Fruit fly (Drosophila melanogaster) whole organism, embryonic: ENCODE data around the gene Vps29.
A peak's percentile ranks its signal among the peaks of the same experiment; 100 is the strongest.

ENCODE experiments used
- Abd-B ChIP-seq: fragments of 200-800 bp; sonication (Bioruptor generic); optimal IDR thresholded peaks from 2 replicates; lab custom pipeline; 2018; ENCODE audit warnings: missing biosample characterization, mild to moderate bottlenecking, missing genetic modification characterization, moderate library complexity
- CG10565 ChIP-seq: fragments of 200-800 bp; sonication (Bioruptor generic); optimal IDR thresholded peaks from 3 replicates; lab custom pipeline; 2016; ENCODE audit warnings: missing biosample characterization, mild to moderate bottlenecking, missing genetic modification characterization
- CG11695 ChIP-seq: fragments of 200-800 bp; sonication (Bioruptor generic); IDR thresholded peaks from 3 replicates; pipeline ENCODE4 v1.3.6; 2022; ENCODE audit warnings: missing biosample characterization, missing genetic modification characterization
- CG12104 ChIP-seq: fragments of 200-800 bp; sonication (Bioruptor generic); optimal IDR thresholded peaks from 3 replicates; lab custom pipeline; 2016; ENCODE audit warnings: missing biosample characterization, missing genetic modification characterization
- CG12219 ChIP-seq: fragments of 200-800 bp; sonication (Bioruptor generic); optimal IDR thresholded peaks from 3 replicates; lab custom pipeline; 2018; ENCODE audit warnings: missing biosample characterization, mild to moderate bottlenecking, missing genetic modification characterization
- CG12299 ChIP-seq: fragments of 200-800 bp; sonication (Bioruptor generic); optimal IDR thresholded peaks from 2 replicates; lab custom pipeline; 2018; ENCODE audit warnings: missing biosample characterization, mild to moderate bottlenecking, missing genetic modification characterization
- CG1233 ChIP-seq: fragments of 200-800 bp; sonication (Bioruptor generic); optimal IDR thresholded peaks from 4 replicates; lab custom pipeline; 2018; ENCODE audit warnings: missing biosample characterization, mild to moderate bottlenecking, missing genetic modification characterization
- CG1529 ChIP-seq: fragments of 200-800 bp; sonication (Bioruptor generic); optimal IDR thresholded peaks from 3 replicates; lab custom pipeline; 2018; ENCODE audit warnings: missing biosample characterization, missing genetic modification characterization
- CG17186 ChIP-seq: fragments of 200-800 bp; sonication (Bioruptor generic); optimal IDR thresholded peaks from 3 replicates; lab custom pipeline; 2017; ENCODE audit warnings: missing biosample characterization, missing genetic modification reagents, missing genetic modification characterization
- CG1792 ChIP-seq: fragments of 200-800 bp; sonication (Bioruptor generic); optimal IDR thresholded peaks from 2 replicates; lab custom pipeline; 2016; ENCODE audit warnings: missing biosample characterization, missing genetic modification characterization
- CG31224 ChIP-seq: fragments of 200-800 bp; sonication (Bioruptor generic); IDR thresholded peaks from 2 replicates; pipeline ENCODE4 v1.3.6; 2022; ENCODE audit warnings: missing biosample characterization, missing genetic modification characterization
- CG32532 ChIP-seq: fragments of 200-800 bp; sonication (Bioruptor generic); IDR thresholded peaks from 2 replicates; pipeline ENCODE4 v1.3.6; 2022; ENCODE audit warnings: missing biosample characterization, missing genetic modification characterization
- CG33557 ChIP-seq: fragments of 200-800 bp; sonication (Bioruptor generic); optimal IDR thresholded peaks from 2 replicates; lab custom pipeline; 2019; ENCODE audit warnings: missing biosample characterization, mild to moderate bottlenecking, missing genetic modification characterization, moderate library complexity
- CG43689 ChIP-seq: fragments of 200-800 bp; sonication (Bioruptor generic); IDR thresholded peaks from 2 replicates; pipeline ENCODE4 v1.3.6; 2022; ENCODE audit warnings: missing biosample characterization, missing genetic modification characterization
- CG6254 ChIP-seq: fragments of 200-800 bp; sonication (Bioruptor generic); optimal IDR thresholded peaks from 3 replicates; lab custom pipeline; 2017; ENCODE audit warnings: mild to moderate bottlenecking, missing biosample characterization, missing genetic modification reagents, missing genetic modification characterization
- CG6654 ChIP-seq: fragments of 200-800 bp; sonication (Bioruptor generic); optimal IDR thresholded peaks from 2 replicates; lab custom pipeline; 2017; ENCODE audit warnings: missing biosample characterization, mild to moderate bottlenecking, missing genetic modification characterization
- CG7372 ChIP-seq: fragments of 200-800 bp; sonication (Bioruptor generic); IDR thresholded peaks from 2 replicates; pipeline ENCODE4 v1.3.6; 2022; ENCODE audit warnings: missing biosample characterization, missing genetic modification characterization
- CG8478 ChIP-seq: fragments of >200 bp; optimal IDR thresholded peaks from 2 replicates; lab custom pipeline; 2018
- CG9817 ChIP-seq: fragments of 200-800 bp; sonication (Bioruptor generic); optimal IDR thresholded peaks from 2 replicates; lab custom pipeline; 2018; ENCODE audit warnings: missing biosample characterization, mild to moderate bottlenecking, missing genetic modification characterization, moderate library complexity
- CTCF ChIP-seq: fragments of 200-800 bp; sonication (Bioruptor generic); optimal IDR thresholded peaks from 2 replicates; lab custom pipeline; 2017; ENCODE audit warnings: missing biosample characterization, mild to moderate bottlenecking, missing genetic modification characterization, moderate library complexity
- GATAe ChIP-seq: fragments of 200-800 bp; sonication (Bioruptor generic); conservative IDR thresholded peaks from 2 replicates; pipeline ENCODE4 v1.3.6; 2022; ENCODE audit warnings: missing biosample characterization, missing genetic modification characterization
- H2.0 ChIP-seq: fragments of 200-800 bp; sonication (Bioruptor generic); IDR thresholded peaks from 2 replicates; pipeline ENCODE4 v1.3.6; 2022; ENCODE audit warnings: missing biosample characterization, missing genetic modification characterization
- HmgZ ChIP-seq: fragments of 200-800 bp; sonication (Bioruptor generic); optimal IDR thresholded peaks from 2 replicates; lab custom pipeline; 2018; ENCODE audit warnings: missing biosample characterization, mild to moderate bottlenecking, missing genetic modification characterization
- MESR4 ChIP-seq: fragments of 200-800 bp; sonication (Bioruptor generic); optimal IDR thresholded peaks from 2 replicates; lab custom pipeline; 2018; ENCODE audit warnings: missing biosample characterization, mild to moderate bottlenecking, missing genetic modification characterization, moderate library complexity
- Meics ChIP-seq: fragments of 200-800 bp; sonication (Bioruptor generic); optimal IDR thresholded peaks from 2 replicates; lab custom pipeline; 2017; ENCODE audit warnings: missing biosample characterization, mild to moderate bottlenecking, missing genetic modification characterization
- Mrtf ChIP-seq: fragments of 200-800 bp; sonication (Bioruptor generic); IDR thresholded peaks from 3 replicates; pipeline ENCODE4 v1.3.6; 2022; ENCODE audit warnings: missing biosample characterization, missing genetic modification characterization
- NK7.1 ChIP-seq: fragments of 200-800 bp; sonication (Bioruptor generic); optimal IDR thresholded peaks from 3 replicates; lab custom pipeline; 2016; ENCODE audit warnings: missing biosample characterization, missing genetic modification characterization
- Rx ChIP-seq: fragments of 200-800 bp; sonication (Bioruptor generic); IDR thresholded peaks from 2 replicates; pipeline ENCODE4 v1.3.6; 2022; ENCODE audit warnings: missing biosample characterization, missing genetic modification characterization
- YL-1 ChIP-seq: fragments of 200-800 bp; sonication (Bioruptor generic); optimal IDR thresholded peaks from 3 replicates; lab custom pipeline; 2017; ENCODE audit warnings: missing biosample characterization, mild to moderate bottlenecking, missing genetic modification characterization
- bcd ChIP-seq: fragments of 200-800 bp; sonication (Bioruptor generic); optimal IDR thresholded peaks from 2 replicates; lab custom pipeline; 2017; ENCODE audit warnings: missing biosample characterization, mild to moderate bottlenecking, missing genetic modification characterization
- bsh ChIP-seq, 2 experiments: fragments of 200-800 bp; sonication (Bioruptor generic); optimal IDR thresholded peaks; 2 replicates each; lab custom pipeline; 2017 to 2018; ENCODE audit warnings: mild to moderate bottlenecking in 2 of 2, missing biosample characterization in 2 of 2, missing genetic modification characterization in 2 of 2, moderate library complexity in 1 of 2
- dpn ChIP-seq, 2 experiments: fragments of 200-800 bp; sonication (Bioruptor generic); optimal IDR thresholded peaks; 3 replicates each; lab custom pipeline; 2016; ENCODE audit warnings: missing biosample characterization in 2 of 2, missing genetic modification characterization in 2 of 2
- fd96Cb ChIP-seq: fragments of 200-800 bp; sonication (Bioruptor generic); optimal IDR thresholded peaks from 2 replicates; lab custom pipeline; 2018; ENCODE audit warnings: missing biosample characterization, mild to moderate bottlenecking, missing genetic modification characterization, moderate library complexity
- gce ChIP-seq: fragments of 200-800 bp; sonication (Bioruptor generic); IDR thresholded peaks from 3 replicates; pipeline ENCODE4 v1.3.6; 2022; ENCODE audit warnings: missing biosample characterization, missing genetic modification characterization
- grau ChIP-seq: fragments of 200-800 bp; optimal IDR thresholded peaks from 3 replicates; lab custom pipeline; 2019; ENCODE audit warnings: missing biosample characterization, mild to moderate bottlenecking, missing genetic modification characterization, moderate library complexity
- gsb-n ChIP-seq: fragments of 200-800 bp; sonication (Bioruptor generic); optimal IDR thresholded peaks from 3 replicates; lab custom pipeline; 2018; ENCODE audit warnings: missing biosample characterization, mild to moderate bottlenecking, missing genetic modification characterization
- ind ChIP-seq: fragments of 200-800 bp; sonication (Bioruptor generic); optimal IDR thresholded peaks from 3 replicates; lab custom pipeline; 2016; ENCODE audit warnings: missing biosample characterization, missing genetic modification characterization
- knrl ChIP-seq: fragments of 200-800 bp; sonication (Bioruptor generic); IDR thresholded peaks from 3 replicates; pipeline ENCODE4 v1.3.6; 2022; ENCODE audit warnings: missing biosample characterization, missing genetic modification characterization; ENCODE audit not compliant: partially characterized antibody
- mam ChIP-seq: fragments of 200-800 bp; sonication (Bioruptor generic); optimal IDR thresholded peaks from 3 replicates; lab custom pipeline; 2016; ENCODE audit warnings: missing biosample characterization, missing genetic modification characterization
- nom ChIP-seq: fragments of 200-800 bp; sonication (Bioruptor generic); optimal IDR thresholded peaks from 2 replicates; lab custom pipeline; 2017; ENCODE audit warnings: missing biosample characterization, missing genetic modification characterization, mild to moderate bottlenecking, moderate library complexity, missing genetic modification reagents
- prd ChIP-seq, 3 experiments: fragments of >200 bp in 2 of 3; fragments of 200-800 bp in 1 of 3; sonication (Bioruptor generic) in 1 of 3; optimal IDR thresholded peaks in 2 of 3; IDR thresholded peaks in 1 of 3; 2 replicates in 2 of 3; 3 replicates in 1 of 3; pipeline versions ENCODE4 v1.3.6 to Lab custom; 2017 to 2022; ENCODE audit warnings: missing biosample characterization in 1 of 3, missing genetic modification characterization in 1 of 3
- repo ChIP-seq: fragments of 200-800 bp; sonication (Bioruptor generic); optimal IDR thresholded peaks from 2 replicates; lab custom pipeline; 2016; ENCODE audit warnings: missing biosample characterization, missing genetic modification characterization
- schlank ChIP-seq: fragments of 200-800 bp; sonication (Bioruptor generic); optimal IDR thresholded peaks from 2 replicates; lab custom pipeline; 2018; ENCODE audit warnings: missing biosample characterization, mild to moderate bottlenecking, missing genetic modification characterization
- scrt ChIP-seq: fragments of 200-800 bp; sonication (Bioruptor generic); optimal IDR thresholded peaks from 2 replicates; lab custom pipeline; 2018; ENCODE audit warnings: missing biosample characterization, mild to moderate bottlenecking, missing genetic modification characterization, moderate library complexity
- sisA ChIP-seq: fragments of 200-800 bp; sonication (Bioruptor generic); IDR thresholded peaks from 2 replicates; pipeline ENCODE4 v1.3.6; 2022; ENCODE audit warnings: missing biosample characterization, missing genetic modification characterization
- sqz ChIP-seq: fragments of 200-800 bp; sonication (Bioruptor generic); optimal IDR thresholded peaks from 3 replicates; lab custom pipeline; 2018; ENCODE audit warnings: missing biosample characterization, mild to moderate bottlenecking, missing genetic modification characterization
- sug ChIP-seq: fragments of 200-800 bp; optimal IDR thresholded peaks from 2 replicates; lab custom pipeline; 2019; ENCODE audit warnings: missing biosample characterization, mild to moderate bottlenecking, missing genetic modification characterization, moderate library complexity
- toy ChIP-seq: fragments of 200-800 bp; sonication (Bioruptor generic); IDR thresholded peaks from 2 replicates; pipeline ENCODE4 v1.3.6; 2022; ENCODE audit warnings: missing biosample characterization, missing genetic modification characterization
- ttk ChIP-seq: fragments of 200-800 bp; sonication (Bioruptor generic); IDR thresholded peaks from 2 replicates; pipeline ENCODE4 v2.1.2; 2022; ENCODE audit warnings: missing biosample characterization, missing genetic modification characterization
- vvl ChIP-seq: fragments of 200-800 bp; sonication (Bioruptor generic); IDR thresholded peaks from 2 replicates; pipeline ENCODE4 v1.3.6; 2022; ENCODE audit warnings: missing biosample characterization, missing genetic modification characterization
- yki ChIP-seq: fragments of >200 bp; optimal IDR thresholded peaks from 3 replicates; lab custom pipeline; 2018

Gene Vps29

dm6 chr2L:1123078-1123818 lies 27.3 kb upstream of the Vps29 start (continued):
- TF ChIP-seq CG6654 (GFP tag; lab: Kevin White, UChicago) (no peak), CG11695 (no peak), CTCF (no peak), YL-1 (GFP tag; lab: Kevin White, UChicago) (peak; percentile 5), vvl (GFP tag; lab: Robert Waterston, UW) (peak; percentile 15; the same call in 1 of the 2 replicates), CG32532 (no peak), gce (no peak), GATAe (GFP tag; lab: Robert Waterston, UW) (no peak), CG12299 (tag; lab: Kevin White, UChicago) (peak; percentile 43), HmgZ (tag; lab: Kevin White, UChicago) (peak; percentile 23), sqz (GFP tag; lab: Kevin White, UChicago) (no peak), bsh (GFP tag; optimal IDR thresholded peaks at IDR 0.05; lab: Kevin White, UChicago) (peak in 1 of 2 experiments; percentile 83), Meics (GFP tag; lab: Kevin White, UChicago) (no peak), Abd-B (GFP tag; lab: Kevin White, UChicago) (no peak), CG33557 (GFP tag; lab: Kevin White, UChicago) (peak; percentile 83), ttk (GFP tag; lab: Robert Waterston, UW) (no peak), prd (optimal IDR thresholded peaks at IDR 0.05; lab: Kevin White, UChicago) (no peak), prd (GFP tag; IDR thresholded peaks at IDR 0.05; lab: Robert Waterston, UW) (no peak), CG31224 (no peak), schlank (tag; lab: Kevin White, UChicago) (no peak), MESR4 (GFP tag; lab: Kevin White, UChicago) (no peak), CG7372 (no peak), fd96Cb (tag; lab: Kevin White, UChicago) (peak; percentile 29), NK7.1 (GFP tag; lab: Kevin White, UChicago) (no peak), CG43689 (GFP tag; lab: Robert Waterston, UW) (no peak), yki (lab: Kevin White, UChicago) (no peak), grau (peak; percentile 28), CG12104 (GFP tag; lab: Kevin White, UChicago) (no peak), mam (GFP tag; lab: Kevin White, UChicago) (no peak), Rx (GFP tag; lab: Robert Waterston, UW) (no peak), CG12219 (GFP tag; lab: Kevin White, UChicago) (peak; percentile 5), knrl (no peak), CG1529 (GFP tag; lab: Kevin White, UChicago) (peak; percentile 64), toy (GFP tag; lab: Robert Waterston, UW) (no peak), sug (tag; lab: Kevin White, UChicago) (no peak), Mrtf (GFP tag; lab: Robert Waterston, UW) (no peak), bcd (GFP tag; lab: Kevin White, UChicago) (peak; percentile 23), dpn (GFP tag; optimal IDR thresholded peaks at IDR 0.05; lab: Kevin White, UChicago) (no peak), CG8478 (no peak), CG1792 (GFP tag; lab: Kevin White, UChicago) (no peak), ind (no peak), sisA (GFP tag; lab: Robert Waterston, UW) (no peak), CG10565 (GFP tag; lab: Kevin White, UChicago) (no peak), gsb-n (tag; lab: Kevin White, UChicago) (peak; percentile 82), CG9817 (tag; lab: Kevin White, UChicago) (no peak), nom (GFP tag; lab: Kevin White, UChicago) (no peak), CG6254 (peak; percentile 61), repo (GFP tag; lab: Kevin White, UChicago) (no peak), H2.0 (GFP tag; lab: Robert Waterston, UW) (0 out of 2 replicates have a peak, but pooled peaks have one; percentile 16), CG17186 (peak; percentile 7), CG1233 (GFP tag; lab: Kevin White, UChicago) (peak; percentile 45), scrt (GFP tag; lab: Kevin White, UChicago) (no peak)
